Worm (Caenorhabditis elegans): ENCODE results near the gene mrps-18.C.

Gene mrps-18.C

ce11 chrII:6709680-6710079, 26.3 kb upstream of the mrps-18.C start (continued):
- TF ChIP-seq ztf-7 (tag; optimal IDR thresholded peaks at IDR 0.05) (no peak), saeg-2 (GFP tag; IDR thresholded peaks at IDR 0.05) (no peak), ama-1 (optimal IDR thresholded peaks at IDR 0.05) (no peak), ceh-62 (tag; optimal IDR thresholded peaks at IDR 0.05) (no peak), mdl-1 (tag; optimal IDR thresholded peaks at IDR 0.05) (no peak)

- no peak for TF ChIP-seq lin-13 (GFP tag; optimal IDR thresholded peaks at IDR 0.05)
- 0 out of 2 replicates have a peak, but pooled peaks have one; percentile 3 for TF ChIP-seq egl-43 (GFP tag; IDR thresholded peaks at IDR 0.05)
- TF ChIP-seq aha-1 (tag), result peak; percentile 11
- no peak for TF ChIP-seq nhr-237 (tag; optimal IDR thresholded peaks at IDR 0.05)
- TF ChIP-seq lin-29 (GFP tag; IDR thresholded peaks at IDR 0.05), result no peak
- TF ChIP-seq ztf-11 (tag; optimal IDR thresholded peaks at IDR 0.05), result no peak
- no peak for TF ChIP-seq saeg-2 (GFP tag; IDR thresholded peaks at IDR 0.05)
- TF ChIP-seq pha-4 (GFP tag; IDR thresholded peaks at IDR 0.05), result no peak
- no peak for TF ChIP-seq pha-4 (tag; optimal IDR thresholded peaks at IDR 0.05)
- peak; percentile 74; the same call in 1 of the 2 replicates for TF ChIP-seq set-16 (GFP tag; IDR thresholded peaks at IDR 0.05)
- no peak for TF ChIP-seq F37D6.2 (tag; optimal IDR thresholded peaks at IDR 0.05)
- no peak for TF ChIP-seq dmd-8 (GFP tag; IDR thresholded peaks at IDR 0.05)
- TF ChIP-seq Y48G9A.11 (GFP tag; IDR thresholded peaks at IDR 0.05), result no peak
- TF ChIP-seq nhr-42 (GFP tag; IDR thresholded peaks at IDR 0.05), result no peak
Measured at ce11 chrII:6710596-6710995, 25.4 kb upstream of the mrps-18.C start.

ce11 chrII:6712177-6712981, 23.6 kb upstream of the mrps-18.C start, which contains the start of the genes dpy-10 and T14B4.19:
dpy-10 (minus strand) TSS chrII:6712227.
T14B4.19 (minus strand) TSS chrII:6712931.
- TF ChIP-seq ctbp-1 (GFP tag; IDR thresholded peaks at IDR 0.05) (no peak), aha-1 (tag) (peak; percentile 3), duxl-1 (tag; optimal IDR thresholded peaks at IDR 0.05; ENCODE audit: poor library complexity) (no peak), mxl-3 (GFP tag; optimal IDR thresholded peaks at IDR 0.05) (peak; percentile 73), sdz-12 (GFP tag; optimal IDR thresholded peaks at IDR 0.05) (no peak), hlh-30 (tag; optimal IDR thresholded peaks at IDR 0.05; ENCODE audit: insufficient read depth) (peak; percentile 41), hlh-11 (tag; optimal IDR thresholded peaks at IDR 0.05) (peak; percentile 61), ceh-28 (tag; optimal IDR thresholded peaks at IDR 0.05) (no peak), daf-12 (tag; optimal IDR thresholded peaks at IDR 0.05) (no peak), unc-130 (GFP tag; optimal IDR thresholded peaks at IDR 0.05) (no peak), snpc-1.2 (GFP tag; IDR thresholded peaks at IDR 0.05) (no peak), mdl-1 (tag; optimal IDR thresholded peaks at IDR 0.05) (peak in 1 of 2 experiments; percentile 27), nhr-28 (tag; optimal IDR thresholded peaks at IDR 0.05) (peak; percentile 44), lsy-2 (tag; optimal IDR thresholded peaks at IDR 0.05) (peak in 1 of 2 experiments; percentile 37), mdt-29 (GFP tag; IDR thresholded peaks at IDR 0.05) (no peak), lin-39 (tag; optimal IDR thresholded peaks at IDR 0.05) (no peak)

ce11 chrII:6713003-6713402, 23.0 kb upstream of the mrps-18.C start:
- TF ChIP-seq aha-1 (tag) (peak; percentile 45), daf-12 (tag; optimal IDR thresholded peaks at IDR 0.05) (no peak)

ce11 chrII:6713832-6714342, 22.1 kb upstream of the mrps-18.C start, which contains the start of gene dpy-2:
dpy-2 (plus strand) TSS chrII:6714292.
- TF ChIP-seq unc-62 (GFP tag; optimal IDR thresholded peaks at IDR 0.05 in 1 of 2) (peak in 1 of 2 experiments; percentile 61), unc-62 (tag; optimal IDR thresholded peaks at IDR 0.05) (no peak), saeg-2 (GFP tag; IDR thresholded peaks at IDR 0.05) (no peak), nhr-28 (tag; optimal IDR thresholded peaks at IDR 0.05) (peak; percentile 13), aha-1 (tag) (peak; percentile 42)

Data from whole organism, L4 larva.